Worm (Caenorhabditis elegans) whole organism, L3 larva: ENCODE results near the gene oig-3.

Experiments
- R02D3.7 ChIP-seq: fragments of 150-350 bp; optimal IDR thresholded peaks from 2 replicates; lab custom pipeline; 2014; ENCODE audit warnings: missing biosample characterization, missing genetic modification characterization
- ZK546.5 ChIP-seq: sonication (generic microtip); optimal IDR thresholded peaks from 2 replicates; lab custom pipeline; 2017; ENCODE audit warnings: missing biosample characterization, missing genetic modification characterization
- ama-1 ChIP-seq: fragments of 150-350 bp; optimal IDR thresholded peaks from 2 replicates; lab custom pipeline; 2018
- ceh-16 ChIP-seq: sonication (generic microtip); optimal IDR thresholded peaks from 2 replicates; lab custom pipeline; 2017; ENCODE audit warnings: missing biosample characterization, missing genetic modification characterization
- ceh-9 ChIP-seq: sonication (generic microtip); optimal IDR thresholded peaks from 2 replicates; lab custom pipeline; 2018; ENCODE audit warnings: missing biosample characterization, missing genetic modification characterization
- daf-12 ChIP-seq: fragments of 150-350 bp; optimal IDR thresholded peaks from 2 replicates; lab custom pipeline; 2014; ENCODE audit warnings: missing biosample characterization, missing genetic modification reagents, missing genetic modification characterization
- egl-27 ChIP-seq: sonication (generic microtip); optimal IDR thresholded peaks from 4 replicates; lab custom pipeline; 2017; ENCODE audit warnings: missing biosample characterization, missing genetic modification reagents, missing genetic modification characterization
- egl-5 ChIP-seq: fragments of 150-350 bp; optimal IDR thresholded peaks from 2 replicates; lab custom pipeline; 2017; ENCODE audit warnings: missing biosample characterization, missing genetic modification reagents, missing genetic modification characterization, inconsistent platforms
- elt-1 ChIP-seq: fragments of 150-350 bp; optimal IDR thresholded peaks from 2 replicates; lab custom pipeline; 2014; ENCODE audit warnings: missing biosample characterization, missing genetic modification characterization
- elt-2 ChIP-seq: sonication (generic microtip); optimal IDR thresholded peaks from 2 replicates; lab custom pipeline; 2016; ENCODE audit warnings: missing genetic modification reagents, mild to moderate bottlenecking, missing genetic modification characterization, missing compliant biosample characterization
- elt-3 ChIP-seq, 3 experiments: fragments of 150-350 bp in 1 of 3; sonication (generic microtip) in 2 of 3; optimal IDR thresholded peaks; 2 replicates in 2 of 3; 4 replicates in 1 of 3; lab custom pipeline; 2014 to 2017; ENCODE audit warnings: missing biosample characterization in 3 of 3, missing genetic modification characterization in 3 of 3
- fkh-10 ChIP-seq: sonication (generic microtip); optimal IDR thresholded peaks from 2 replicates; lab custom pipeline; 2017; ENCODE audit warnings: missing biosample characterization, missing genetic modification reagents, missing genetic modification characterization
- fos-1 ChIP-seq: fragments of 150-350 bp; optimal IDR thresholded peaks from 2 replicates; lab custom pipeline; 2014; ENCODE audit warnings: missing biosample characterization, missing genetic modification characterization
- jun-1 ChIP-seq: fragments of 150-350 bp; optimal IDR thresholded peaks from 2 replicates; lab custom pipeline; 2014; ENCODE audit warnings: missing biosample characterization, missing genetic modification reagents, missing genetic modification characterization
- lin-15B ChIP-seq: fragments of 150-350 bp; optimal IDR thresholded peaks from 2 replicates; lab custom pipeline; 2014; ENCODE audit warnings: missing biosample characterization, missing genetic modification characterization
- lin-39 ChIP-seq: fragments of 150-350 bp; optimal IDR thresholded peaks from 2 replicates; lab custom pipeline; 2018; ENCODE audit warnings: missing biosample characterization, missing genetic modification reagents, missing genetic modification characterization
- mdl-1 ChIP-seq: fragments of 150-350 bp; optimal IDR thresholded peaks from 2 replicates; lab custom pipeline; 2014; ENCODE audit warnings: missing biosample characterization, missing genetic modification characterization
- mml-1 ChIP-seq: fragments of 150-350 bp; sonication (generic microtip); optimal IDR thresholded peaks from 3 replicates; lab custom pipeline; 2014; ENCODE audit warnings: missing biosample characterization, missing genetic modification characterization
- nfya-1 ChIP-seq: sonication (generic microtip); optimal IDR thresholded peaks from 2 replicates; lab custom pipeline; 2017; ENCODE audit warnings: missing genetic modification characterization, mild to moderate bottlenecking, missing compliant biosample characterization, antibody characterized with exemption, moderate library complexity; ENCODE audit not compliant: insufficient read depth
- nhr-23 ChIP-seq: fragments of 150-350 bp; optimal IDR thresholded peaks from 2 replicates; lab custom pipeline; 2014; ENCODE audit warnings: missing biosample characterization, missing genetic modification reagents, missing genetic modification characterization
- nhr-237 ChIP-seq: fragments of 150-350 bp; optimal IDR thresholded peaks from 2 replicates; lab custom pipeline; 2014; ENCODE audit warnings: missing biosample characterization, missing genetic modification characterization
- nhr-25 ChIP-seq: sonication (generic microtip); optimal IDR thresholded peaks from 2 replicates; lab custom pipeline; 2017; ENCODE audit warnings: missing biosample characterization, missing genetic modification characterization
- nhr-43 ChIP-seq: sonication (generic microtip); optimal IDR thresholded peaks from 2 replicates; lab custom pipeline; 2016; ENCODE audit warnings: mild to moderate bottlenecking, missing genetic modification characterization, missing compliant biosample characterization; ENCODE audit not compliant: poor library complexity, severe bottlenecking
- nhr-67 ChIP-seq: fragments of 150-350 bp; optimal IDR thresholded peaks from 2 replicates; lab custom pipeline; 2014; ENCODE audit warnings: missing biosample characterization, missing genetic modification characterization
- nhr-76 ChIP-seq: fragments of 150-350 bp; sonication (generic microtip); optimal IDR thresholded peaks from 5 replicates; lab custom pipeline; 2014; ENCODE audit warnings: missing biosample characterization, missing genetic modification characterization
- nhr-77 ChIP-seq: fragments of 150-350 bp; optimal IDR thresholded peaks from 2 replicates; lab custom pipeline; 2014; ENCODE audit warnings: missing biosample characterization, missing genetic modification characterization
- snpc-4 ChIP-seq: fragments of 150-350 bp; optimal IDR thresholded peaks from 2 replicates; lab custom pipeline; 2014; ENCODE audit warnings: missing biosample characterization, missing genetic modification characterization
- tbx-2 ChIP-seq: sonication (generic microtip); optimal IDR thresholded peaks from 2 replicates; lab custom pipeline; 2016; ENCODE audit warnings: mild to moderate bottlenecking, missing genetic modification characterization, missing compliant biosample characterization
- unc-39 ChIP-seq: sonication (generic microtip); optimal IDR thresholded peaks from 4 replicates; lab custom pipeline; 2017; ENCODE audit warnings: missing biosample characterization, missing genetic modification characterization
- unc-62 ChIP-seq: fragments of 150-350 bp; sonication (generic microtip); optimal IDR thresholded peaks from 4 replicates; lab custom pipeline; 2014; ENCODE audit warnings: missing biosample characterization, missing genetic modification reagents, missing genetic modification characterization
- zag-1 ChIP-seq: fragments of 150-350 bp; optimal IDR thresholded peaks from 2 replicates; lab custom pipeline; 2014; ENCODE audit warnings: missing biosample characterization, missing genetic modification characterization
- ztf-11 ChIP-seq: fragments of 150-350 bp; optimal IDR thresholded peaks from 2 replicates; lab custom pipeline; 2014; ENCODE audit warnings: missing biosample characterization, missing genetic modification characterization
- ztf-4 ChIP-seq: fragments of 150-350 bp; optimal IDR thresholded peaks from 2 replicates; lab custom pipeline; 2014; ENCODE audit warnings: missing biosample characterization, missing genetic modification characterization

oig-3 gene

DNA sequence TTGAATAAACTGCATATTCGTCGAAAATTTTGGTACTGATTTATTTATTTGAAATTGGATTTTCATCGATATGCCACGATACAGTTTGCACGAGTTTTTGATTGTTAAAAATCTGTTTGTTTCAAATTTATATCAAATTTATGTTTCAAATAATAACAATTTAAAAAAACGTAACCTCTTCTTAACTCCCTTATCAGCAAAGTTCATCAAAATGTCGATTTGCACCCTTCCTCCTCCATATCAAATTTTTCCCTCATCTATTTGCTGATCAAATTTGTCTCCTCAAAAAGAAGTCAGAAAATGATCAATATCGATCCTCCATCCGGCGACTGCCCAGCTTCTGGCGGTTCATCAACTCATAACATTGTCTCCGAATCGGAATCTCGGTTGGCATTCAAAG is 18.4 kb upstream of the oig-3 start, which contains the start of gene ssp-33:
TSS of gene ssp-33 (plus strand) at position 301 of the 400 bp plus-strand sequence.
- TF ChIP-seq fos-1 (tag; lab: Kevin White, UChicago) (no peak), ztf-4 (tag; lab: Kevin White, UChicago) (no peak), nhr-77 (tag; lab: Kevin White, UChicago) (no peak), nfya-1 (tag; lab: Kevin White, UChicago) (no peak), jun-1 (no peak), lin-39 (tag; lab: Kevin White, UChicago) (no peak), fkh-10 (no peak), zag-1 (tag; lab: Kevin White, UChicago) (no peak), ceh-16 (tag; lab: Kevin White, UChicago) (no peak)

DNA sequence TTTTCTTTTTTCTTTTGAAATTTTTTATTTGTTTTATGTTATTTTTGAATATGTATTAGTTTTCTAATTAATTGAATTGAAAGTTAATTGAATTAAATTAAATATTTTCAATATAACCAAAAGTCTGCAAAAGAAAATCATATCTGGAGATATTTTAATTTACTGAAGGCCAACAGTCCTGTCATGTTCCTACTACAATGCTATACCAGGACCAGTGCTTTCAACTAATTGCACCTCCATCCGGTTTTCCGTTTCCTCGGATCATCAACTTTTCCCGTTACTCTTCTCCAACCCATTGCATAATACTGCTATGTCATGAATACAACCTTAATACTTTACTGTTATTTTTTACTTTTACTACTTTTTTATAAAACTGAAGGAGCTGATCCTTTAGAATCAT is 17.1 kb upstream of the oig-3 start, which contains the start of gene R08A2.5:
TSS of gene R08A2.5 (plus strand) at position 301 of the 400 bp plus-strand sequence.
- TF ChIP-seq fos-1 (tag; lab: Kevin White, UChicago) (no peak), lin-15B (tag; lab: Kevin White, UChicago) (no peak), nhr-25 (tag; lab: Kevin White, UChicago) (no peak)

DNA sequence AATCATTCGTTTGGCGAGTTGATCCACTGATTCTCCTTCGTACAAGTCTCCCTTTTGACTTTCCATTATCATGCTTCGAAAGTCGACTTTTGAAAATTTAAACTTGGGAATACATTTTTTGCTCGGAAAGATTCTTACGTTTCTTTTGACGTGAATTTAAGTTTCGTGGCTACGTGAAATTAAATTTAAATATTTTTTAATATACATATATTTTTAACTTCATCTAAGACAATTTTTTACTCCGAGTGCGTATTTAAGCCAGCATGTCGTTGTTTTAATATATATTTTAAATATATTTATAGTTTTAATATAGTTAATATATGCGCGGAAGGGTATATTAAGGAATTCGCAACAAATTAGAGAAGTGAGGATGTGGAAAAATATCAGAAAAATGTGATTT is 13.8 kb upstream of the oig-3 start, which contains the start of gene R08A2.2:
TSS of gene R08A2.2 (minus strand) at position 101 of the 400 bp plus-strand sequence.
- TF ChIP-seq egl-5 = no peak
- no peak for TF ChIP-seq nhr-67 (tag; lab: Kevin White, UChicago)
- TF ChIP-seq elt-2 (tag; lab: Kevin White, UChicago) = no peak
- TF ChIP-seq jun-1 = no peak
- TF ChIP-seq fkh-10 = no peak
- no peak for TF ChIP-seq zag-1 (tag; lab: Kevin White, UChicago)
- TF ChIP-seq fos-1 (tag; lab: Kevin White, UChicago) = no peak
- TF ChIP-seq nhr-237 (tag; lab: Kevin White, UChicago) = no peak
- no peak for TF ChIP-seq ceh-9 (tag; lab: Kevin White, UChicago)
- no peak for TF ChIP-seq lin-39 (tag; lab: Kevin White, UChicago)
- no peak for TF ChIP-seq egl-27 (tag; lab: Kevin White, UChicago)
- no peak for TF ChIP-seq nhr-43 (tag; lab: Kevin White, UChicago)
- TF ChIP-seq ama-1 (lab: Kevin White, UChicago) = no peak
- no peak for TF ChIP-seq elt-1 (tag; lab: Kevin White, UChicago)
- no peak for TF ChIP-seq nhr-23 (tag; lab: Kevin White, UChicago)
- no peak for TF ChIP-seq nhr-76 (tag; lab: Kevin White, UChicago)
- no peak for TF ChIP-seq mdl-1 (tag; lab: Kevin White, UChicago)
- no peak for TF ChIP-seq daf-12 (tag; lab: Kevin White, UChicago)

DNA sequence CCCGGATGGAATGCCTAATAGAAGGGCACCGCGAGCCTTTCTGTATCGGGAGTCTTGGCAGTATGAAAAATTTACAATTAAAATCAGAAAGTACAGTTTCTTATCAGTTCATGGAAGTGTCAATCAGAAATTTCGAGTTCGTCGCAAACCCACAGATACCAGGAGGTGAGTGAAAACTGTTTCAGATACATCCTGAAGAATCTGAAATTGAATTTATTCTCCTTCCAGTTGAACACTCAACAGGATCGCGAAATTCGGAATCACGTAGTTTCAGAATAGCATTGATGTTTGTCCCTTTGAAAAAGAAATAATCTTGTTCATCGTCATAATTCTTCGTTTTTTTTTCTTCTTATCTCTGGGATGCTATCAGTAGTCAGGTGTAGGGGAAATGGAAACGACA is 13.3 kb upstream of the oig-3 start, which contains the start of gene fbxa-147:
TSS of gene fbxa-147 (plus strand) at position 386 of the 400 bp plus-strand sequence.
- TF ChIP-seq R02D3.7 (tag; lab: Kevin White, UChicago) (no peak), elt-2 (tag; lab: Kevin White, UChicago) (peak; percentile 51)
- TF ChIP-seq, all 47 proteins: peak for 1

DNA sequence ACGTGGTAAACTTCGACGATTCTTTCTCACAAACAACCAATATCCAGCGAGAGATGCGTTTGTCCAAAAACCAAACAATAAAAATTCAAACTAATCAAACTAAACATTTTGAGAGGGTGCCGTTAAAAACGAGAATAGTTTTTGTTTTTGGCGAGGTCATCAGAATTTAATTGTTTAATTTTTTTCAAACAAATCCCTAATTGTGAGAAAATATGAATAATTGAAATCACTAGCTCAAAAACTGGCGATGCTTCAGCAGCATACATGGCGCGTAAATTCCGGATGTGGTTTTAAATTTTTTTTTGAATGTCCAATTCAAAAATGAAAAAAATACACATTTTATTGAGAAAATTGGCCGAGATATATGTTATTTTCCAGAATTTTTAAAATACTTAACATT is 10.0 kb upstream of the oig-3 start, which contains the start of gene R08A2.1:
TSS of gene R08A2.1 (minus strand) at position 101 of the 400 bp plus-strand sequence.
- TF ChIP-seq ZK546.5 (tag; lab: Kevin White, UChicago) = no peak
- TF ChIP-seq unc-62 (GFP tag; lab: Kevin White, UChicago) = no peak
- no peak for TF ChIP-seq nhr-77 (tag; lab: Kevin White, UChicago)
- no peak for TF ChIP-seq nhr-67 (tag; lab: Kevin White, UChicago)
- no peak for TF ChIP-seq lin-39 (tag; lab: Kevin White, UChicago)
- no peak for TF ChIP-seq ceh-16 (tag; lab: Kevin White, UChicago)
- TF ChIP-seq egl-27 (tag; lab: Kevin White, UChicago) = no peak
- no peak for TF ChIP-seq egl-5
- no peak for TF ChIP-seq R02D3.7 (tag; lab: Kevin White, UChicago)
- TF ChIP-seq ztf-11 (tag; lab: Kevin White, UChicago) = no peak
- TF ChIP-seq elt-2 (tag; lab: Kevin White, UChicago) = no peak
- TF ChIP-seq jun-1 = no peak

DNA sequence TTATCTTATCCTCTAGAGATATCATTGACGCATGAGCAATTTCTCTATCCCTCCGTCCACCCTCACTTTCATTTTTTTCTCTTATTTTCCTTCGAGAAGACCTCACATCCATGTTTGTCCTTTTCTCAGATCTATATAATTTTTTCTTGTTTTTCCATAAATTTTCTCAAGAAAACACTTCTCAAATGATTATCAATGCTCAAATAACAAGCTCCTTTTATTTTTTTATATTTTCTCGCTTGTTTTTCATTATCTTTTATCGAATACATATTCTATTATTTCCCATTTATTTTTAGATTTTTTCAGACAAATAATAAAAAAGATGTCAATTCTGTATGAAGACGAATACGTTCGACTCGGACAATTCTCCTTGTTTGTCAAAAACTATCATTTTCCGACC is 6.4 kb upstream of the oig-3 start, which contains the start of gene R08A2.7:
TSS of gene R08A2.7 (plus strand) at position 301 of the 400 bp plus-strand sequence.
- TF ChIP-seq ama-1 (lab: Kevin White, UChicago) = no peak
- TF ChIP-seq fos-1 (tag; lab: Kevin White, UChicago) = no peak
- TF ChIP-seq unc-39 (tag; lab: Kevin White, UChicago) = no peak
- no peak for TF ChIP-seq snpc-4 (tag; lab: Kevin White, UChicago)
- no peak for TF ChIP-seq nhr-43 (tag; lab: Kevin White, UChicago)
- TF ChIP-seq mml-1 (tag; lab: Kevin White, UChicago) = no peak
- no peak for TF ChIP-seq nhr-237 (tag; lab: Kevin White, UChicago)
- TF ChIP-seq tbx-2 (tag; lab: Kevin White, UChicago) = no peak
- TF ChIP-seq lin-15B (tag; lab: Kevin White, UChicago) = no peak
- no peak for TF ChIP-seq mdl-1 (tag; lab: Kevin White, UChicago)
- no peak for TF ChIP-seq elt-1 (tag; lab: Kevin White, UChicago)
- TF ChIP-seq egl-27 (tag; lab: Kevin White, UChicago) = no peak
- no peak for TF ChIP-seq unc-62 (GFP tag; lab: Kevin White, UChicago)
- no peak for TF ChIP-seq daf-12 (tag; lab: Kevin White, UChicago)
- no peak for TF ChIP-seq elt-3 (tag; optimal IDR thresholded peaks at IDR 0.05; lab: Kevin White, UChicago)
- no peak for TF ChIP-seq nhr-77 (tag; lab: Kevin White, UChicago)
- TF ChIP-seq, all 47 proteins: peak for 0
